Fruit fly (Drosophila melanogaster) whole organism, adult: ENCODE results near the gene santa-maria.

ENCODE experiments used
- CG11617 ChIP-seq: fragments of 200-800 bp; sonication (Bioruptor generic); optimal IDR thresholded peaks from 2 replicates; lab custom pipeline; 2017; ENCODE audit warnings: mild to moderate bottlenecking, missing biosample characterization, missing genetic modification reagents, missing genetic modification characterization
- CG12768 ChIP-seq: fragments of 200-800 bp; sonication (Bioruptor generic); optimal IDR thresholded peaks from 2 replicates; lab custom pipeline; 2017; ENCODE audit warnings: missing biosample characterization, missing genetic modification characterization, mild to moderate bottlenecking, moderate library complexity, missing genetic modification reagents
- CG14711 ChIP-seq: fragments of 200-800 bp; sonication (Bioruptor generic); optimal IDR thresholded peaks from 2 replicates; lab custom pipeline; 2018; ENCODE audit warnings: missing biosample characterization, mild to moderate bottlenecking, missing genetic modification characterization, moderate library complexity
- CG1620 ChIP-seq: fragments of 200-800 bp; sonication (Bioruptor generic); optimal IDR thresholded peaks from 2 replicates; lab custom pipeline; 2016; ENCODE audit warnings: missing biosample characterization, missing genetic modification characterization
- CG33017 ChIP-seq: fragments of 200-800 bp; sonication (Bioruptor generic); optimal IDR thresholded peaks from 2 replicates; lab custom pipeline; 2018; ENCODE audit warnings: missing biosample characterization, mild to moderate bottlenecking, missing genetic modification characterization, moderate library complexity
- CG5204 ChIP-seq: fragments of 200-800 bp; sonication (Bioruptor generic); optimal IDR thresholded peaks from 2 replicates; lab custom pipeline; 2016; ENCODE audit warnings: missing biosample characterization, missing genetic modification characterization
- CG7045 ChIP-seq: fragments of 200-800 bp; sonication (Bioruptor generic); optimal IDR thresholded peaks from 2 replicates; lab custom pipeline; 2017; ENCODE audit warnings: missing biosample characterization, mild to moderate bottlenecking, missing genetic modification characterization
- CG7101 ChIP-seq: fragments of 200-800 bp; sonication (Bioruptor generic); optimal IDR thresholded peaks from 2 replicates; lab custom pipeline; 2018; ENCODE audit warnings: missing biosample characterization, mild to moderate bottlenecking, missing genetic modification characterization, moderate library complexity
- Clk ChIP-seq: fragments of 200-800 bp; sonication (Bioruptor generic); optimal IDR thresholded peaks from 2 replicates; lab custom pipeline; 2017; ENCODE audit warnings: missing biosample characterization, missing genetic modification characterization
- Crg-1 ChIP-seq: fragments of 200-800 bp; sonication (Bioruptor generic); optimal IDR thresholded peaks from 2 replicates; lab custom pipeline; 2016; ENCODE audit warnings: missing biosample characterization, missing genetic modification characterization
- Hr96 ChIP-seq: fragments of 200-800 bp; sonication (Bioruptor generic); optimal IDR thresholded peaks from 2 replicates; lab custom pipeline; 2016; ENCODE audit warnings: missing biosample characterization, missing genetic modification characterization
- Mnt ChIP-seq: fragments of 200-800 bp; sonication (Bioruptor generic); optimal IDR thresholded peaks from 2 replicates; lab custom pipeline; 2016; ENCODE audit warnings: missing biosample characterization, mild to moderate bottlenecking, missing genetic modification characterization
- bab1 ChIP-seq: fragments of 200-800 bp; sonication (Bioruptor generic); optimal IDR thresholded peaks from 3 replicates; lab custom pipeline; 2019; ENCODE audit warnings: missing biosample characterization, mild to moderate bottlenecking, missing genetic modification characterization, moderate library complexity
- cic ChIP-seq: fragments of 200-800 bp; sonication (Bioruptor generic); optimal IDR thresholded peaks from 2 replicates; lab custom pipeline; 2017; ENCODE audit warnings: missing biosample characterization, mild to moderate bottlenecking, missing genetic modification characterization, moderate library complexity
- cnc ChIP-seq, 2 experiments: fragments of >200 bp; optimal IDR thresholded peaks; 2 replicates each; lab custom pipeline; 2017
- kay ChIP-seq: fragments of 200-800 bp; sonication (Bioruptor generic); peaks from one replicate; lab custom pipeline; 2016; ENCODE audit warnings: missing biosample characterization, missing genetic modification characterization, borderline replicate concordance
- ovo ChIP-seq: fragments of 200-800 bp; sonication (Bioruptor generic); optimal IDR thresholded peaks from 2 replicates; lab custom pipeline; 2016; ENCODE audit warnings: missing biosample characterization, missing genetic modification characterization
- pad ChIP-seq: fragments of 200-800 bp; sonication (Bioruptor generic); optimal IDR thresholded peaks from 3 replicates; lab custom pipeline; 2017; ENCODE audit warnings: missing biosample characterization, missing genetic modification characterization, mild to moderate bottlenecking, moderate library complexity, missing genetic modification reagents
- tj ChIP-seq: fragments of 200-800 bp; sonication (Bioruptor generic); optimal IDR thresholded peaks from 3 replicates; lab custom pipeline; 2017; ENCODE audit warnings: missing biosample characterization, mild to moderate bottlenecking, missing genetic modification characterization, moderate library complexity
- toe ChIP-seq: fragments of 200-800 bp; sonication (Bioruptor generic); optimal IDR thresholded peaks from 2 replicates; lab custom pipeline; 2016; ENCODE audit warnings: missing biosample characterization, missing genetic modification characterization

santa-maria gene

dm6 chr2L:7462147-7462546 lies 11.1 kb upstream of the santa-maria start, which contains the start of gene Gr28b:
Gene Gr28b, minus strand, starts transcription at chr2L:7462247.
- no peak for TF ChIP-seq cnc (optimal IDR thresholded peaks at IDR 0.05; lab: Kevin White, UChicago)
- no peak for TF ChIP-seq toe (GFP tag; lab: Kevin White, UChicago)
- TF ChIP-seq cic (GFP tag; lab: Kevin White, UChicago): no peak
- TF ChIP-seq CG7101: no peak
- TF ChIP-seq Crg-1 (GFP tag; lab: Kevin White, UChicago): no peak
- TF ChIP-seq ovo (GFP tag; lab: Kevin White, UChicago): no peak
- no peak for TF ChIP-seq CG11617 (GFP tag; lab: Kevin White, UChicago)
- no peak for TF ChIP-seq CG7045 (GFP tag; lab: Kevin White, UChicago)
- no peak for TF ChIP-seq Hr96
- TF ChIP-seq CG12768: no peak
- TF ChIP-seq Mnt (GFP tag; lab: Kevin White, UChicago): no peak
- no peak for TF ChIP-seq pad (GFP tag; lab: Kevin White, UChicago)
- TF ChIP-seq CG1620: no peak
- TF ChIP-seq Clk (GFP tag; lab: Kevin White, UChicago): no peak

DNA sequence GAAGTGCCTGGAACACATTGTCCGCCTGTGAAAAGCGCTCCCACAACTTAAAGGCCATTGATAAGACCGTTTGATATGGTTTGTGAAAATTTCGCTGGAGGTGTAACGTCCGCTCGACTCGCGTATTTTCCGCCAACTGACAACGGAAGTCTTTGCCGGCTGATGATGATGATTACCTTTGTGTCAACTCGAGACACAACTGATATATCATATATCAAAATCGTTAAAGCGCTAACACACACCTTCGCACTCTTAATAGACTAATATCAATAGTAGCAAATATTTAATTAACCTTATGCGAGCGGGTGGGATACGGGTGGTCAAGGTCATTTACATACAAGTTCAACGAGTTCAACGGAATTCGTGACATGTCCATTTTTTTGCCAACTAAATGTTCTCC lies 3.1 kb upstream of the santa-maria start, which contains the start of gene Gr28a:
Gr28a (minus strand) TSS at position 101 of the 400 bp plus-strand sequence.
- TF ChIP-seq Clk (GFP tag; lab: Kevin White, UChicago) (no peak), CG12768 (no peak), Hr96 (no peak), CG7101 (no peak), bab1 (no peak), CG7045 (GFP tag; lab: Kevin White, UChicago) (no peak)

- TF ChIP-seq cnc (optimal IDR thresholded peaks at IDR 0.05; lab: Kevin White, UChicago) (no peak), Hr96 (peak; percentile 4), CG5204 (no peak), CG7045 (GFP tag; lab: Kevin White, UChicago) (no peak), toe (GFP tag; lab: Kevin White, UChicago) (no peak), Crg-1 (GFP tag; lab: Kevin White, UChicago) (no peak), kay (GFP tag; lab: Kevin White, UChicago) (no peak)
Observed at dm6 chr2L:7452093-7452492, 1.0 kb upstream of the santa-maria start.

dm6 chr2L:7448371-7448770 lies 2.7 kb downstream of the santa-maria start:
- TF ChIP-seq CG5204 (no peak), CG7045 (GFP tag; lab: Kevin White, UChicago) (no peak), toe (GFP tag; lab: Kevin White, UChicago) (no peak), CG7101 (no peak), cic (GFP tag; lab: Kevin White, UChicago) (no peak), Hr96 (no peak), ovo (GFP tag; lab: Kevin White, UChicago) (no peak), cnc (optimal IDR thresholded peaks at IDR 0.05; lab: Kevin White, UChicago) (no peak), Mnt (GFP tag; lab: Kevin White, UChicago) (no peak), pad (GFP tag; lab: Kevin White, UChicago) (no peak)

dm6 chr2L:7447820-7448219 lies 3.2 kb downstream of the santa-maria start:
- TF ChIP-seq CG14711 (no peak), kay (GFP tag; lab: Kevin White, UChicago) (peak; percentile 56)

DNA sequence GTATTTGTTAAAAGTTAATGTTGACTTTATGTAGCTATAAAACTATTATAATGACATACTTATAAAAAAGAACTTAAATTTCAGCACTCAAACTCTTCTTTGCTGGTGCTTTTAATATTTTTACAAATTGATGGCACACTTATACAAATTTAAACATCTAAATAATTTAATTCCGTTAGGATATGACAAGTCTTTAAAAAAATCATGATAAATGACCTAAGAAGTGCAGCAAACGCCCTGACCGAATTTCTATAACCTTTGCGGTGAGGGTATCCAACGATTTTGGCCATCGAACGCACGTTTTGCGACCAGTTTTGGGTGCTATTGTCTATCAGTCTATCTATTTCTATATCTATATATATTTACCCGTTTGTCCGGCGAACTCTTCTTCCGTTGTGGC lies 8.1 kb downstream of the santa-maria start:
- TF ChIP-seq cnc (optimal IDR thresholded peaks at IDR 0.05; lab: Kevin White, UChicago) (no peak), kay (GFP tag; lab: Kevin White, UChicago) (no peak)

dm6 chr2L:7442106-7442505 lies 8.9 kb downstream of the santa-maria start:
- no peak for TF ChIP-seq Mnt (GFP tag; lab: Kevin White, UChicago)
- no peak for TF ChIP-seq CG12768

dm6 chr2L:7440458-7441018 lies 10.5 kb downstream of the santa-maria start:
- no peak for TF ChIP-seq CG7101
- TF ChIP-seq Mnt (GFP tag; lab: Kevin White, UChicago): no peak
- TF ChIP-seq kay (GFP tag; lab: Kevin White, UChicago): peak; percentile 69
- peak; percentile 5 for TF ChIP-seq CG12768
- TF ChIP-seq CG1620: no peak
- TF ChIP-seq cnc (optimal IDR thresholded peaks at IDR 0.05; lab: Kevin White, UChicago): peak in 1 of 2 experiments; percentile 13
- TF ChIP-seq Crg-1 (GFP tag; lab: Kevin White, UChicago): no peak
- no peak for TF ChIP-seq Clk (GFP tag; lab: Kevin White, UChicago)
- TF ChIP-seq cic (GFP tag; lab: Kevin White, UChicago): peak; percentile 25
- TF ChIP-seq CG5204: no peak
- no peak for TF ChIP-seq pad (GFP tag; lab: Kevin White, UChicago)
- TF ChIP-seq CG7045 (GFP tag; lab: Kevin White, UChicago): no peak
- TF ChIP-seq toe (GFP tag; lab: Kevin White, UChicago): no peak
- TF ChIP-seq Hr96: no peak

- TF ChIP-seq CG7045 (GFP tag; lab: Kevin White, UChicago) (no peak), CG5204 (no peak), CG7101 (peak; percentile 2), cic (GFP tag; lab: Kevin White, UChicago) (no peak), bab1 (peak; percentile 9), CG33017 (tag; lab: Kevin White, UChicago) (peak; percentile 36), Mnt (GFP tag; lab: Kevin White, UChicago) (no peak), tj (GFP tag; lab: Kevin White, UChicago) (peak; percentile 19), CG11617 (GFP tag; lab: Kevin White, UChicago) (no peak)
Observed at dm6 chr2L:7438505-7438904, 12.5 kb downstream of the santa-maria start.
